Worm (Caenorhabditis elegans) whole organism, early embryonic: Measurements from ENCODE around the gene C42C1.8.

ENCODE experiments used
- F13C5.2 ChIP-seq: sonication (generic microtip); optimal IDR thresholded peaks from 2 replicates; lab custom pipeline; 2017; ENCODE audit warnings: mild to moderate bottlenecking, missing genetic modification characterization, inconsistent platforms, missing compliant biosample characterization
- ama-1 ChIP-seq: fragments of 150-350 bp; optimal IDR thresholded peaks from 2 replicates; lab custom pipeline; 2014
- ets-7 ChIP-seq: sonication (generic microtip); optimal IDR thresholded peaks from 2 replicates; lab custom pipeline; 2016; ENCODE audit warnings: missing genotype, missing genetic modification characterization, missing compliant biosample characterization
- flt-1 ChIP-seq: fragments of 200-800 bp; sonication (Bioruptor generic); IDR thresholded peaks from 2 replicates; pipeline ENCODE4 v1.3.6; 2022; ENCODE audit warnings: missing genetic modification characterization, missing compliant biosample characterization
- scrt-1 ChIP-seq: fragments of 200-800 bp; sonication (Bioruptor generic); IDR thresholded peaks from 2 replicates; pipeline ENCODE4 v1.3.6; 2022; ENCODE audit warnings: missing genetic modification characterization, missing compliant biosample characterization
- sea-1 ChIP-seq: fragments of 200-800 bp; sonication (Bioruptor generic); conservative IDR thresholded peaks from 2 replicates; pipeline ENCODE4 v1.3.6; 2022; ENCODE audit warnings: missing genetic modification characterization, missing compliant biosample characterization
- tbx-37 ChIP-seq: fragments of 200-800 bp; sonication (Bioruptor generic); conservative IDR thresholded peaks from 2 replicates; pipeline ENCODE4 v1.3.6; 2022; ENCODE audit warnings: missing genetic modification reagents, missing genetic modification characterization, missing compliant biosample characterization

DNA sequence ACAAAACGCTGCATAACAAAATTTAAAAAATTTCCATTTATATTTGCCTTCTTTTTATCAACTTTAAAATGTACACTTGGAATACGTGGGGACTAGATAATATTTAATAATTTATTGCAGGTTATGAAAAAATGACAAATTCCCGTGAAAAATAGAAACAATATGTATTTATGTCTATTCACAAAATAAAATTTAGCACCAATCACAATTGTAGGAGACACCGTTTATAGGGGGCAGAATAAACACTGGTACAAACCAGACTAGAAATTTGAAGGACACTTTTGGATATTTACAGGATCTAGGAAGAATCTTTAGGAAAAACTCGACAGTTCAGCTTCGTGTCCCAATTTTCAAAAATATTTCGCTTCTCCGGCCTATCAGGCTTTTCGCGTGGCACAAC is 20.5 kb upstream of the C42C1.8 start, which contains the start of gene C42C1.3:
- TF ChIP-seq scrt-1, result no peak
- no peak for TF ChIP-seq ama-1
- TF ChIP-seq F13C5.2 (tag; lab: Kevin White, UChicago), result no peak
- TF ChIP-seq tbx-37 (GFP tag; lab: Robert Waterston, UW), result no peak
- no peak for TF ChIP-seq flt-1 (GFP tag; lab: Robert Waterston, UW)
- TF ChIP-seq ets-7 (tag; lab: Kevin White, UChicago), result no peak
- no peak for TF ChIP-seq sea-1
